Worm (Caenorhabditis elegans) whole organism, midembryonic: ENCODE measurements around the gene T01H3.5.

Experiments used
- flt-1 ChIP-seq: fragments of 200-800 bp; sonication (Bioruptor generic); IDR thresholded peaks from 2 replicates; pipeline ENCODE4 v1.3.6; 2022; ENCODE audit warnings: missing genetic modification characterization, missing compliant biosample characterization
- ref-1 ChIP-seq: fragments of 200-800 bp; sonication (Bioruptor generic); conservative IDR thresholded peaks from 2 replicates; pipeline ENCODE4 v1.3.6; 2022; ENCODE audit warnings: missing genetic modification reagents, missing genetic modification characterization, missing compliant biosample characterization

ce11 chrII:7850575-7850974, 28.8 kb upstream of the T01H3.5 start:
- TF ChIP-seq flt-1 (GFP tag; lab: Robert Waterston, UW) = no peak
- TF ChIP-seq ref-1 (GFP tag; lab: Robert Waterston, UW) = no peak
